Fruit fly (Drosophila melanogaster) whole organism, prepupa: ENCODE results near the gene SLIRP2.

Source experiments
- CG3919 ChIP-seq: fragments of 200-800 bp; sonication (Bioruptor generic); optimal IDR thresholded peaks from 3 replicates; lab custom pipeline; 2016; ENCODE audit warnings: missing biosample characterization, missing genetic modification characterization
- spab ChIP-seq: fragments of 200-800 bp; sonication (Bioruptor generic); optimal IDR thresholded peaks from 2 replicates; lab custom pipeline; 2017; ENCODE audit warnings: missing biosample characterization, mild to moderate bottlenecking, missing genetic modification characterization, missing genetic modification reagents

DNA sequence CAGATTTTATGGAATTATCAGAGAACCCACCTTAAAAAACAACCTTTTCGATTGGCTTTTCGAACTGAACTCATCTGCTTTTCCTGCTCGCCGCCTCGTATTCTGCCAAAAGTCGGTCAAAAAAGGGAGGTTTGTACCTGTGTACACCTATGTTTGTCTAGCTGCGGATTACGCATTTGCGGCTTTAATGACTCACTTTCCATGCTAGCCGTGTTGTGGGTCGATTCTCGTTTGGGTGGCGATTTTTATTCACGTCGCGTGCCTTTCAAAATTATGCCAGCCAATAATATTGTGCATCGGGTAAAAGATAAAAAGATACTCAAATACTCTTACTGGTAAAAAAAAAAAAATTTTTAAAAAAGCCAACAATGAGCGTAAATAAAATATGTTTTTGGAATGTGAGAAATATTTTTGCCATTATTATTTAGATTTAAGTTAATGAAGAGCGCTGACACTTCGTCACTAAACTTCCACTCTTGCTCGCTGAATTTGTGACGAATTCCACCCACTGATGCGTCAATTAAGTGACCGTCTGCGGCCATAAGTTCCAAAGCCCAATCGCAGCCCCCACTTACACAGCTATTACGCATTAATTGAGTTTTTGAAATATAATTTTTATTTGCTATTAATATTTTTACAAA lies 5.2 kb upstream of the SLIRP2 start, which contains the start of gene Cyp313b1:
- no peak for TF ChIP-seq CG3919
- TF ChIP-seq spab (GFP tag; lab: Kevin White, UChicago), result no peak
